Worm (Caenorhabditis elegans) whole organism, L4/young adult: Measurements from ENCODE around the gene R13A1.1.

Experiments used
- W03F9.2 ChIP-seq: fragments of 150-350 bp; optimal IDR thresholded peaks from 2 replicates; lab custom pipeline; 2014; ENCODE audit warnings: missing biosample characterization, missing genetic modification characterization
- dao-5 ChIP-seq: sonication (generic microtip); optimal IDR thresholded peaks from 2 replicates; lab custom pipeline; 2016; ENCODE audit warnings: missing genotype, missing genetic modification characterization, moderate library complexity, missing compliant biosample characterization
- him-1 ChIP-seq: sonication (generic microtip); optimal IDR thresholded peaks from 2 replicates; lab custom pipeline; 2016; ENCODE audit warnings: missing genotype, missing genetic modification reagents, missing genetic modification characterization, missing compliant biosample characterization

- no peak for TF ChIP-seq him-1 (tag; lab: Kevin White, UChicago)
- no peak for TF ChIP-seq dao-5 (tag; lab: Kevin White, UChicago)
- no peak for TF ChIP-seq W03F9.2
These were observed 26.7 kb downstream of the R13A1.1 start, which contains the start of gene col-114 for ce11 chrIV:7246553-7246952.
